Worm (Caenorhabditis elegans) whole organism, L4/young adult: ENCODE measurements around the gene F14H3.5.
"Not testable (repeated sequence)": the region's sequence is repeated elsewhere in the genome, so short reads cannot be mapped to it uniquely, and the experiment has no call there.

Source experiments
- W03F9.2 ChIP-seq: fragments of 150-350 bp; optimal IDR thresholded peaks from 2 replicates; lab custom pipeline; 2014; ENCODE audit warnings: missing biosample characterization, missing genetic modification characterization
- dao-5 ChIP-seq: sonication (generic microtip); optimal IDR thresholded peaks from 2 replicates; lab custom pipeline; 2016; ENCODE audit warnings: missing genotype, missing genetic modification characterization, moderate library complexity, missing compliant biosample characterization
- him-1 ChIP-seq: sonication (generic microtip); optimal IDR thresholded peaks from 2 replicates; lab custom pipeline; 2016; ENCODE audit warnings: missing genotype, missing genetic modification reagents, missing genetic modification characterization, missing compliant biosample characterization

The F14H3.5 gene

DNA sequence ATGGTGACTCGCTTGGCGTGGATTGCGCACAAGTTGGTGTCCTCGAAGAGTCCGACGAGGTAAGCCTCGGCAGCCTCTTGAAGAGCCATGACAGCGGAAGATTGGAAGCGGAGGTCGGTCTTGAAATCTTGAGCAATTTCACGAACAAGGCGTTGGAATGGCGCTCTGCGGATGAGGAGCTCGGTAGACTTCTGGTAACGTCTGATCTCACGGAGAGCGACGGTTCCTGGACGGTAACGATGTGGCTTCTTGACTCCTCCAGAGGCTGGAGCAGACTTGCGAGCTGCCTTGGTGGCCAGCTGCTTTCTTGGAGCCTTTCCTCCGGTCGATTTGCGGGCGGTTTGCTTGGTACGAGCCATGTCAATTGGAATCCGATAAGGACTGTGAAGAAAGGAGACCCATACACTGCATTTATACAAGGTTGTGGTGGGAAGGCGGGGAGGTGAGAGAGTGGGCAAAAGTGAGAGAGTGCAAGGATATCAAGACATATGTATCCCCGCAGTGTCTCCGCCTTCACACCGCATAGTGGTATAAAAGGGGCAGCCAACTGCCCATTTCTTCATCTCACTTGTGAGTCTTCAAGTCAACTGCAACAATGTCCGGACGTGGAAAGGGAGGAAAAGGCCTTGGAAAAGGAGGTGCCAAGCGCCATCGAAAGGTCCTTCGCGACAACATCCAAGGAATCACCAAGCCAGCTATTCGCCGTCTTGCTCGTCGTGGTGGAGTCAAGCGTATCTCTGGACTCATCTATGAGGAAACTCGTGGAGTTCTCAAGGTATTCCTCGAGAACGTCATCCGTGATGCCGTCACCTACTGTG lies 14.7 kb downstream of the F14H3.5 start, which contains the start of the genes his-2 and his-1:
his-2 (minus strand) TSS at position 359 of the 818 bp plus-strand sequence.
his-1 (plus strand) TSS at position 596 of the 818 bp plus-strand sequence.
- TF ChIP-seq him-1; W03F9.2 (tag; lab: Kevin White, UChicago); dao-5 (tag; lab: Kevin White, UChicago): not testable (repeated sequence)

DNA sequence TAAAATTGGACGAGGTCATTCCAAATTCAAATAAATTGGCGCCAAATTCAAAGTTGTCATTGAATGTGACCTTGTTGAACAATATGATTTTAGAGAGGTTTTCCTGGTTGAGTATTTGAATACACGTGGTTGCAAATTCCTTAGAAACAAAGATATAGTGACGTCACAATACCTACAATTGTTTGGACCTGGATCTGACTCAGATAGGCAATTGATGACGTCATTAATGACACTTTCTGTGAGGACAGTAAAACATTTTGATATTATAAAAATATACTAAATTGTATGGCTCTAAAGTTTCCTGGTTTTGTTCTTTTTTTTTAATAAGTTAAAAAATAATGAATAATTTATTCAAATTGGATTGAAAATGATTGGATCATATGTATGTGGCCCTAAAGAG lies 15.4 kb downstream of the F14H3.5 start:
- TF ChIP-seq W03F9.2 (tag; lab: Kevin White, UChicago) (no peak), him-1 (no peak), dao-5 (tag; lab: Kevin White, UChicago) (no peak)

DNA sequence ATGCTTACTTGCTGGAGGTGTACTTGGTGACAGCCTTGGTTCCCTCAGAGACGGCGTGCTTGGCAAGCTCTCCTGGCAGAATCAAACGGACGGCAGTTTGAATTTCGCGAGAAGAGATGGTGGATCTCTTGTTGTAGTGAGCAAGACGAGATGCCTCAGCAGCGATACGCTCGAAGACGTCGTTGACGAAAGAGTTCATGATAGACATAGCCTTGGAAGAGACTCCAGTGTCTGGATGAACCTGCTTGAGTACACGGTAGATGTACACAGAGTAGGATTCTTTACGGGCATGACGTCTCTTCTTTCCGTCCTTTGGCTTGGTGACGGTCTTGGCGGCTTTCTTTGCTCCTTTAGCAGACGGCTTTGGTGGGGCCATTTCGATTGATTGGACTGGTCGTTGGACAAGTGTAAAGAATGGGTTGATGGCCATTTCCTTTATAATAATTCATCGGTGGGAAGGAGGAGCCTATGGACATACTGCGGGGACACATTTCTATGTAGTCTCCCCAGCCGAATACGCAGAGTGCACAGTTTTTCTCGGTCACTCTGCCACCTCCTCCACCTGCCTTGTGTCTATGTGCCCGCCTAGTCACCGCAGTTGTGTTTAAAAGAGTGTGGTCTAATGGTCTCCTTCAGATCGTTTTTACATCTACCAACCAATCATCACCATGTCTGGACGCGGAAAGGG lies 16.6 kb downstream of the F14H3.5 start, which contains the start of the genes his-4 and his-3:
his-4 (minus strand) TSS at position 376 of the 688 bp plus-strand sequence.
his-3 (plus strand) TSS at position 669 of the 688 bp plus-strand sequence.
- not testable (repeated sequence) for TF ChIP-seq W03F9.2 (tag; lab: Kevin White, UChicago); him-1; dao-5 (tag; lab: Kevin White, UChicago)

DNA sequence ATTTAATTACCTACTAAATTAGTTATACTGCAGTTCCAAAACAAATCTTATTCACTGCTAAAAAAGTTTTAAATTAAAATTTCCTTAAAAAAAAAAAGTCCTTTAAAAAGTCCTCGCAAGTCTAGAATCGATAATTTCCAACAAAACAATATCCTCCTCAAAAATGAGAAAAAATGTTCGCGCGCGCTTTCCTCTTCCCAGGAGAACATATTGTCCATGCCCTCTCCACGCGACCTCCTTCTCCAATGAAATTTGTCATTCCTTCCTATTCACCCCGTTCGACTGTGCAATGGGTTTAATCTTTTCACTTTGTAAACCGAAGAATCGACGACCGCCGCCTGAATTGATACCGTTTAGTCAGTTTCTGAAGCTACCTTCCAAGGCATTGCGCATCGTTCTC lies 20.7 kb downstream of the F14H3.5 start, which contains the start of gene T10C6.10:
T10C6.10 (plus strand) TSS at position 248 of the 400 bp plus-strand sequence.
- TF ChIP-seq W03F9.2 (tag; lab: Kevin White, UChicago) = no peak
- TF ChIP-seq dao-5 (tag; lab: Kevin White, UChicago) = no peak

DNA sequence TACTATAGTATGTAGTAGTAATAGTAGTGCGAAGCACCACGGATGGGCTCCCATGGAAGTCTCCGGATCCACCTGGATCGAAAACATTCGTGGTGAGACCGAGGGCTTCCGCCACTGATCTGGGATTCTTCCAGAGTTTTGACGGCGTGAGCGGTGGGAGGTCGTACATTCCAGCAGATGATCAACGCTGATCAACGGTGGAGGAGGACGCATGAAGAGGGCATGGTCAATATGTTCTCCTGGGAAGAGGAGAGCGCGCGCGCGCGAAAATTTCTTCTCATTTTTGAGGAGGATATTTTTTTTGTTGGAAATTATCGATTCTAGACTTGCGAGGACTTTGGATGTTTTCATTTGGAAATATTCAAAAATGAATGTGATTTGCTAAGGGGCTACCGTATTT lies 23.4 kb downstream of the F14H3.5 start:
- TF ChIP-seq W03F9.2 (tag; lab: Kevin White, UChicago) = no peak
- no peak for TF ChIP-seq him-1
- no peak for TF ChIP-seq dao-5 (tag; lab: Kevin White, UChicago)

DNA sequence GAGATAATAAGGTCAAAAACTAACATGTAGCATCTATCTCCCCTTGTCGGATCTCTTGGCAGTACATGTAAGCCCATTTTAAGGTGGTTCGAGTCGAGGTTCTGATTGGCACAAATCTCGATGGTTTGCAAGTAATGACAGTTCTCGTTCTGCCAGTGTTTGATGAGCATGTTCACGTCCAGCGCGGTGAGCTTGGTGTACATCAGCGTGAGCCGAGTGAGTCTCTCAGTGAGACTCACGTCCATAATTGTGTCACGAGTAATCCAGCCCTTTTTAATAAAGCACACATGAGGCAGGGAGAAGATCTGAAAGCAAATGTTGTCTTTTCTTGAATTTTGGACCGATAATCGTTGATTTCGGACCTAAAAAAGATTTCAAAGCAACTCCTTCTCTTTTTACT lies 24.1 kb downstream of the F14H3.5 start, which contains the start of gene T10C6.16:
T10C6.16 (minus strand) TSS at position 245 of the 400 bp plus-strand sequence.
- TF ChIP-seq him-1 (no peak), W03F9.2 (tag; lab: Kevin White, UChicago) (no peak), dao-5 (tag; lab: Kevin White, UChicago) (no peak)

DNA sequence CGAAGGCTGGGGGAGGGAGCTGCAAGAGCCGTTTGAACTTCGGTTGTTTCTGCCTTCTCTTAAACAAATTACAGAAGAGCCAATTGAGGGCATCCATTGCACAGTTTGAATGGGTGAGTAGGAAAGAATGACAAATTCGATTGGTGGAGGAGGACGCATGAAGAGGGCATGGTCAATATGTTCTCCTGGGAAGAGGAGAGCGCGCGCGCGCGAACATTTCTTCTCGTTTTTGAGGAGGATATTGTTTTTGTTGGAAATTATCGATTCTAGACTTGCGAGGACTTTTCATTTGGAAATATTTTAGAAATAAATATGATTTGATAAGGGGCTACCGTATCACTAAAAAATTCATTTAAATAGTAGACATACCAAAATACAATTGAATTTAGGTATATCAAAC lies 25.3 kb downstream of the F14H3.5 start, which contains the start of gene T10C6.7:
T10C6.7 (minus strand) TSS at position 143 of the 400 bp plus-strand sequence.
- no peak for TF ChIP-seq him-1
- TF ChIP-seq dao-5 (tag; lab: Kevin White, UChicago) = no peak
- no peak for TF ChIP-seq W03F9.2 (tag; lab: Kevin White, UChicago)

DNA sequence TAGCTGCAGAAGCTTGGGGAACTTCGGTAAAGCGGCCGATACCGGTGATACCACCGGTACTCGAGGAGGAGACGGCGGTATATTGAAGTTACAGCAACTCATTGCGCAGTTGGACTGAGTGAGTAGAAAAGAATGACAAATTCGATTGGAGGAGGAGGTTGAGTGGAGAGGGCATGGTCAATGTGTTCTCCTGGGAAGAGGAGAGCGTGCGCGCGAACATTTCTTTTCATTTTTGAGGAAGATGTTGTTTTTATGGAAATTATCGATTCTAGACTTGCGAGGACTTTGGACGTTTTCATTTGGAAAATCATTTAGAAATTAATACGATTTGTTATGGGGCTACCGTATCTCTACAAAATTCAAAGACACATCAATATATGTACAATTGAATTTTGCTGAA lies 27.6 kb downstream of the F14H3.5 start:
- TF ChIP-seq W03F9.2 (tag; lab: Kevin White, UChicago) (no peak), dao-5 (tag; lab: Kevin White, UChicago) (no peak)

DNA sequence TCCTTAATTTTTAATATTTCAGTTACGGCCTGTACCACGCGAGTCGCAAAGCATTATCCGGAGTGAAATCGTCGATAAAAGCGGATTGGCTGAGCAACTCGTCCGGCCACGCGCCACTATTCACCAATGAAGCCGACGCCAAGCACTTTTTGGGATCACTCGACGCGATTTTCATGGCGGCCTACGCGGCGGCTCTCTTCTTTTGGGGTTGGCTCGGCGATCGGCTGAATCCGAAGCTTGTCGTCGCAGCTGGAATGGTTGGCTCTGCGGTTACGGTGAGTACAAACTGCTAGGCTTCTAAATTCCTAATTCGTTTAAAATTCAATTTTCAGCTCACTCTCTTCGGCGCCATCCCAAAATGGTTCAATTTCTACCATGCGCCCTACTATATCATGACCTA lies 31.9 kb downstream of the F14H3.5 start:
- TF ChIP-seq W03F9.2 (tag; lab: Kevin White, UChicago) (no peak), him-1 (no peak), dao-5 (tag; lab: Kevin White, UChicago) (no peak)

DNA sequence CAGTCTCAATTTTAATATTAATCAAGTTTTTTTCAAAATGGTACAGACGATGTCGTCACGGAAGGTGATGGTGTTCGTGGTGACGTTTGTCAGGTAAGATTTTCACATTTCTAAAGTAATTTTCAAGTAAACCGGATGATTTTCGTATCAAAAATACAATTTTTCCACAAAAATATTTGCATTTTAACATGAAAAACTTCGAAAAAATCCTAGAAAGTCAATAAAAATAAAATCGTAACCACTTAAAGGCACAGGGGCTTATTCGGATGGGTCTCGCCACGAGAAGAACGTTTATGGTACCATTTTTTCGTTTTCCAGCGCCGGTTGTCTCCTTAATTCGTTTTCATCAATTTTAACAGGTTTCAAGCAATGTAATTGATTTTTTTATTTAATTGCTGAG lies 32.6 kb downstream of the F14H3.5 start, which contains the start of gene T10C6.6:
T10C6.6 (plus strand) TSS at position 27 of the 400 bp plus-strand sequence.
- no peak for TF ChIP-seq dao-5 (tag; lab: Kevin White, UChicago)
- TF ChIP-seq W03F9.2 (tag; lab: Kevin White, UChicago) = no peak
- no peak for TF ChIP-seq him-1

DNA sequence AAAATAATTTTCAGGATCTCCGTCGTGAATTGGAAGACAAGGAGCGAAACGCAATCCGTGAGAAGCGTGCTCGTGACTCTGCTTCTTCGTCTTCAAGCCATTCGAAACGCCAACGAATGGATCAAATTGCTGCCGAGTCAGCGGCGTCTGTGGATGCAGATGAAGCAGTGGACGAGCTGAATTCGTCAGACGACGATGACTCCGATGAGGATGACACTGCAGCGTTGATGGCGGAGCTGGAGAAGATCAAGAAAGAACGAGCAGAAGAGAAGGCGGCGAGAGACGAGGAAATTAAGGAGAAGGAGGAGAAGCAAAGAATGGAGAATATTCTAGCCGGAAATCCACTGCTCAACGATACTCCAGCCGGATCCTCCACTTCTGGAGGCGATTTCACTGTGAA lies 33.3 kb downstream of the F14H3.5 start:
- no peak for TF ChIP-seq W03F9.2 (tag; lab: Kevin White, UChicago)
- TF ChIP-seq dao-5 (tag; lab: Kevin White, UChicago) = no peak
- no peak for TF ChIP-seq him-1

DNA sequence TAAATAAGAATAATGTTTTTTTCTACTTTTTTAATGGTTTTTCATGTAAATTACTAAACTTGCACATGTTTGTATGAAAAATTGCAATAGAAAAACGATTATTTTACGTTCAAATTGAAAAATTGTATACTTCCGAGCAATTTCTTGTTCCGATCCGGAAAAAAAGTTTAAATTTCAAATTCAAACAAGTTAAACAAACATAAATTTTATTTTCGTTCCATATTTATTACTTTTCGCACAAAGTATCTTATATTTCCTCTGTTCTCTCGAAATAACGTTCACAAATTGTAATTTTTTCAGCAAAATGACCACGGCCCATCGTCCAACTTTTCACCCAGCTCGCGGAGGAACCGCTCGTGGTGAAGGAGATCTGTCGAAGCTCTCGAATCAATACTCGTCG lies 33.8 kb downstream of the F14H3.5 start, which contains the start of gene cwc-15:
cwc-15 (plus strand) TSS at position 301 of the 400 bp plus-strand sequence.
- no peak for TF ChIP-seq W03F9.2 (tag; lab: Kevin White, UChicago)
- TF ChIP-seq dao-5 (tag; lab: Kevin White, UChicago) = no peak

DNA sequence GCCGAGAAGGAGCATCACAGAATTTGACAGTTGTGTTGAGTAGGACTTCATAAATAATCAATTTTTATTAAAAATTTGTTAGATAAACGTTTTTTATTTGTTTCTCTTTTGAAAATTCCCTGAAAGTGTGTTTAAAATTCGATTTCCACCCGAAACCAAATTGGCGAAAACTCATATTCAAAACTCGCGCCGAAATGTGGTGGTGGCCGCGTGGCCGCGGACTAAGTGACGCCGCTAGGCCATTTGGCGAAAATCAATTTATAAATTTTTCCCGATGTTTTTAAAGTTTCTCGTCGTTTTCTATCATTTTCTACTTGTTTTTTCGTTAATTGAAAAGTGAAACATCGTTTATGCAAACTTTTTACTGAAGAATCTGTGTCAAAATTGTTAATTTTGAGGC lies 34.3 kb downstream of the F14H3.5 start:
- no peak for TF ChIP-seq W03F9.2 (tag; lab: Kevin White, UChicago)
- no peak for TF ChIP-seq dao-5 (tag; lab: Kevin White, UChicago)
- TF ChIP-seq him-1 = no peak
